Fruit fly (Drosophila melanogaster): ENCODE results near the gene CG14253.

CG14253 gene

dm6 chr3R:26947296-26947880 lies 31.0 kb upstream of the CG14253 start, which contains the start of gene Spag1:
TSS of gene Spag1 (plus strand) at chr3R:26947830.
- TF ChIP-seq Clk (GFP tag; optimal IDR thresholded peaks at IDR 0.05): no peak
- peak; percentile 26 for TF ChIP-seq CG7045 (GFP tag; optimal IDR thresholded peaks at IDR 0.05)
- no peak for TF ChIP-seq pad (GFP tag; optimal IDR thresholded peaks at IDR 0.05)
- peak; percentile 32 for TF ChIP-seq Mnt (GFP tag; optimal IDR thresholded peaks at IDR 0.05)
- TF ChIP-seq toe (GFP tag; optimal IDR thresholded peaks at IDR 0.05): peak; percentile 89
- peak; percentile 29 for TF ChIP-seq CG7101 (tag; optimal IDR thresholded peaks at IDR 0.05)
- peak; percentile 75 for TF ChIP-seq CG5204 (GFP tag; optimal IDR thresholded peaks at IDR 0.05)
- peak; percentile 100 for TF ChIP-seq kay (GFP tag; ENCODE audit: borderline replicate concordance)
- peak; percentile 62 for TF ChIP-seq bab1 (GFP tag; optimal IDR thresholded peaks at IDR 0.05)
- TF ChIP-seq CG1620 (GFP tag; optimal IDR thresholded peaks at IDR 0.05): no peak
- no peak for TF ChIP-seq Crg-1 (GFP tag; optimal IDR thresholded peaks at IDR 0.05)
- TF ChIP-seq tj (GFP tag; optimal IDR thresholded peaks at IDR 0.05): peak; percentile 48
- TF ChIP-seq cnc (optimal IDR thresholded peaks at IDR 0.05): no peak
- TF ChIP-seq CG11617 (GFP tag; optimal IDR thresholded peaks at IDR 0.05): peak; percentile 59
- peak; percentile 85 for TF ChIP-seq Hr96 (GFP tag; optimal IDR thresholded peaks at IDR 0.05)
- TF ChIP-seq CG12768 (GFP tag; optimal IDR thresholded peaks at IDR 0.05): peak; percentile 98
- TF ChIP-seq ovo (GFP tag; optimal IDR thresholded peaks at IDR 0.05): no peak
- peak; percentile 32 for TF ChIP-seq cic (GFP tag; optimal IDR thresholded peaks at IDR 0.05)
- TF ChIP-seq CG33017 (tag; optimal IDR thresholded peaks at IDR 0.05): peak; percentile 55
- TF ChIP-seq CG14711 (tag; optimal IDR thresholded peaks at IDR 0.05): peak; percentile 1

- no peak for TF ChIP-seq cic (GFP tag; optimal IDR thresholded peaks at IDR 0.05)
Observed at dm6 chr3R:26952200-26952856, 26.0 kb upstream of the CG14253 start.

dm6 chr3R:26952857-26953477 lies 25.4 kb upstream of the CG14253 start:
- no peak for TF ChIP-seq Clk (GFP tag; optimal IDR thresholded peaks at IDR 0.05)
- no peak for TF ChIP-seq toe (GFP tag; optimal IDR thresholded peaks at IDR 0.05)
- TF ChIP-seq CG7045 (GFP tag; optimal IDR thresholded peaks at IDR 0.05): no peak
- TF ChIP-seq cic (GFP tag; optimal IDR thresholded peaks at IDR 0.05): no peak
- TF ChIP-seq CG5204 (GFP tag; optimal IDR thresholded peaks at IDR 0.05): no peak
- no peak for TF ChIP-seq bab1 (GFP tag; optimal IDR thresholded peaks at IDR 0.05)
- TF ChIP-seq tj (GFP tag; optimal IDR thresholded peaks at IDR 0.05): no peak
- TF ChIP-seq ovo (GFP tag; optimal IDR thresholded peaks at IDR 0.05): no peak
- no peak for TF ChIP-seq CG12768 (GFP tag; optimal IDR thresholded peaks at IDR 0.05)
- no peak for TF ChIP-seq cnc (optimal IDR thresholded peaks at IDR 0.05)
- TF ChIP-seq pad (GFP tag; optimal IDR thresholded peaks at IDR 0.05): no peak
- TF ChIP-seq Hr96 (GFP tag; optimal IDR thresholded peaks at IDR 0.05): no peak
- TF ChIP-seq CG33017 (tag; optimal IDR thresholded peaks at IDR 0.05): no peak
- TF ChIP-seq CG7101 (tag; optimal IDR thresholded peaks at IDR 0.05): no peak

- TF ChIP-seq CG14711 (tag; optimal IDR thresholded peaks at IDR 0.05): peak; percentile 85
- peak; percentile 45 for TF ChIP-seq toe (GFP tag; optimal IDR thresholded peaks at IDR 0.05)
- no peak for TF ChIP-seq CG12768 (GFP tag; optimal IDR thresholded peaks at IDR 0.05)
- TF ChIP-seq CG11617 (GFP tag; optimal IDR thresholded peaks at IDR 0.05): peak; percentile 51
- TF ChIP-seq Mnt (GFP tag; optimal IDR thresholded peaks at IDR 0.05): peak; percentile 35
- TF ChIP-seq ovo (GFP tag; optimal IDR thresholded peaks at IDR 0.05): no peak
- TF ChIP-seq cnc (optimal IDR thresholded peaks at IDR 0.05): no peak
- peak; percentile 70 for TF ChIP-seq tj (GFP tag; optimal IDR thresholded peaks at IDR 0.05)
- peak; percentile 99 for TF ChIP-seq bab1 (GFP tag; optimal IDR thresholded peaks at IDR 0.05)
- TF ChIP-seq CG33017 (tag; optimal IDR thresholded peaks at IDR 0.05): peak; percentile 40
- TF ChIP-seq Clk (GFP tag; optimal IDR thresholded peaks at IDR 0.05): peak; percentile 35
- TF ChIP-seq Hr96 (GFP tag; optimal IDR thresholded peaks at IDR 0.05): peak; percentile 80
- TF ChIP-seq CG7045 (GFP tag; optimal IDR thresholded peaks at IDR 0.05): peak; percentile 35
- TF ChIP-seq Crg-1 (GFP tag; optimal IDR thresholded peaks at IDR 0.05): peak; percentile 91
- TF ChIP-seq kay (GFP tag; ENCODE audit: borderline replicate concordance): no peak
- TF ChIP-seq CG1620 (GFP tag; optimal IDR thresholded peaks at IDR 0.05): peak; percentile 92
- peak; percentile 73 for TF ChIP-seq pad (GFP tag; optimal IDR thresholded peaks at IDR 0.05)
- peak; percentile 48 for TF ChIP-seq CG5204 (GFP tag; optimal IDR thresholded peaks at IDR 0.05)
- peak; percentile 82 for TF ChIP-seq CG7101 (tag; optimal IDR thresholded peaks at IDR 0.05)
- TF ChIP-seq cic (GFP tag; optimal IDR thresholded peaks at IDR 0.05): no peak
Observed at dm6 chr3R:26953478-26953874, 24.9 kb upstream of the CG14253 start.

dm6 chr3R:26954020-26954672 lies 24.2 kb upstream of the CG14253 start:
- TF ChIP-seq CG14711 (tag; optimal IDR thresholded peaks at IDR 0.05) (peak; percentile 72), CG11617 (GFP tag; optimal IDR thresholded peaks at IDR 0.05) (no peak), CG7101 (tag; optimal IDR thresholded peaks at IDR 0.05) (peak; percentile 35), pad (GFP tag; optimal IDR thresholded peaks at IDR 0.05) (peak; percentile 4), tj (GFP tag; optimal IDR thresholded peaks at IDR 0.05) (peak; percentile 33), Hr96 (GFP tag; optimal IDR thresholded peaks at IDR 0.05) (no peak)

All from whole organism, adult.